Fruit fly (Drosophila melanogaster): Measurements from ENCODE around the gene GCS1.

dm6 chrX:11350505-11351327 lies 2.9 kb upstream of the GCS1 start, which contains the start of gene CG1737:
- TF ChIP-seq CG12768 (GFP tag; optimal IDR thresholded peaks at IDR 0.05) (peak; percentile 47), kay (GFP tag; ENCODE audit: borderline replicate concordance) (no peak), CG7045 (GFP tag; optimal IDR thresholded peaks at IDR 0.05) (no peak), Hr96 (GFP tag; optimal IDR thresholded peaks at IDR 0.05) (peak; percentile 62), CG33017 (tag; optimal IDR thresholded peaks at IDR 0.05) (no peak), Mnt (GFP tag; optimal IDR thresholded peaks at IDR 0.05) (peak; percentile 79), tj (GFP tag; optimal IDR thresholded peaks at IDR 0.05) (no peak), Clk (GFP tag; optimal IDR thresholded peaks at IDR 0.05) (no peak)

Data from whole organism, adult.